Fruit fly (Drosophila melanogaster): ENCODE data around the gene escl.

The escl gene

DNA sequence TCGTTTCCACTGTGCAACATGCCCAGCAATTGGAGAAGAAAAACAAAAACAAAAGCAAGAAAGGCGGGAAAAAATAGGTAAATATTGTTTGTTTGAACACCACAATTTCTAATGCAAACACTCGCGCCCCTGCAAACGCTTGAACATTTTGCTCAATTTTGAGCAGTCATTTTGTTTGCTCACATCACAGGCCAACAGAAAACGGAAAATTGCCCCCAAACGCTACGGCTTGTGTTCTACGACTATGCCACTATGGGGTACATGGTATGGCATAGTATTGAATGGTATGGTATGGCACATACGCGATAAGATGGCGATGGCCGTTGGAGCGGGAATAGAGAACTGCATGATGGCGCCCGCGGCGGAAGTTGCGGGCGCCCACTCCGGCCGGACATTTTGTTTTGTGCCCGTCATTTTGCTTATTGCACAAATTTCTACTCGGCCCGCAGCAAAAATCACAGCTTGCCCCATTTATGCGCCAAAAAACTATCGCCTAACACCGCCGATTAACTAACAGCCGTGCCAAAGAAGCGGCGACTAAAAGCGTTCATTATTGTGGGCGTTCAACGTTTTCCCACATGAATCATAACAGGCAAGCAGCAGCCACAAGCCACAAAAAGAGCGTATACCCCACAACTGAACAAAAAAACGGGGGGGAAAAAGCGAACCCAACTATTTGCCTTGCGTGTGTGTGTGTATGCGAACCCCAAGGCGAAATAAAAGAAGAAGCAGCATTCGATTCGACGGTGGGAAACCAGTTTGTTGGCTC is 13.7 kb downstream of the escl start (continued):
- TF ChIP-seq grn (GFP tag; optimal IDR thresholded peaks at IDR 0.05) (peak; percentile 6), CG9817 (tag; optimal IDR thresholded peaks at IDR 0.05) (peak; percentile 12), CkIIα-i1 (GFP tag; IDR thresholded peaks at IDR 0.05) (no peak), zf30C (GFP tag; optimal IDR thresholded peaks at IDR 0.05) (no peak), disco-r (GFP tag; optimal IDR thresholded peaks at IDR 0.05) (peak; percentile 2), kay (GFP tag; optimal IDR thresholded peaks at IDR 0.05) (peak; percentile 20), ap (GFP tag; IDR thresholded peaks at IDR 0.05) (no peak), Fer1 (GFP tag; optimal IDR thresholded peaks at IDR 0.05) (peak; percentile 80), CG12104 (GFP tag; optimal IDR thresholded peaks at IDR 0.05) (peak; percentile 62), Med (GFP tag) (peak; percentile 93), CG7357 (GFP tag; IDR thresholded peaks at IDR 0.05) (0 out of 3 replicates have a peak, but pooled peaks have one; percentile 7), CG7372 (GFP tag; IDR thresholded peaks at IDR 0.05) (no peak), CG9797 (GFP tag; optimal IDR thresholded peaks at IDR 0.05) (no peak), CG18476 (GFP tag; optimal IDR thresholded peaks at IDR 0.05) (no peak), abd-A (tag; optimal IDR thresholded peaks at IDR 0.05) (peak; percentile 97), corto (GFP tag; optimal IDR thresholded peaks at IDR 0.05) (no peak), Sry-δ (GFP tag; optimal IDR thresholded peaks at IDR 0.05) (no peak), CG15514 (GFP tag; optimal IDR thresholded peaks at IDR 0.05) (peak; percentile 29), CG11456 (GFP tag; IDR thresholded peaks at IDR 0.05) (no peak), Sin3A (optimal IDR thresholded peaks at IDR 0.05) (no peak), CG4820 (GFP tag; optimal IDR thresholded peaks at IDR 0.05) (peak; percentile 13), CG18599 (GFP tag; optimal IDR thresholded peaks at IDR 0.05) (peak; percentile 82), CrebB (tag; optimal IDR thresholded peaks at IDR 0.05) (peak; percentile 85), Chrac-16 (GFP tag; optimal IDR thresholded peaks at IDR 0.05) (no peak), Atf-2 (GFP tag; optimal IDR thresholded peaks at IDR 0.05) (peak; percentile 5), ems (GFP tag; optimal IDR thresholded peaks at IDR 0.05) (peak; percentile 19), CG15073 (GFP tag; optimal IDR thresholded peaks at IDR 0.05) (no peak), HHEX (GFP tag; optimal IDR thresholded peaks at IDR 0.05) (peak; percentile 79), Sox102F (GFP tag; optimal IDR thresholded peaks at IDR 0.05) (peak; percentile 68), slou (GFP tag; optimal IDR thresholded peaks at IDR 0.05) (no peak), bigmax (GFP tag; optimal IDR thresholded peaks at IDR 0.05) (peak; percentile 50), CG3163 (GFP tag; optimal IDR thresholded peaks at IDR 0.05) (no peak), CG11696 (GFP tag; IDR thresholded peaks at IDR 0.05) (no peak), ara (GFP tag; IDR thresholded peaks at IDR 0.05) (no peak), Side (GFP tag; optimal IDR thresholded peaks at IDR 0.05) (peak; percentile 63), sob (GFP tag; IDR thresholded peaks at IDR 0.05) (no peak), CG2120 (GFP tag; optimal IDR thresholded peaks at IDR 0.05) (peak; percentile 47), Nf-YC (tag; optimal IDR thresholded peaks at IDR 0.05) (no peak), lab (GFP tag; optimal IDR thresholded peaks at IDR 0.05) (peak; percentile 81), dati (GFP tag; IDR thresholded peaks at IDR 0.05) (no peak), gsb-n (tag; optimal IDR thresholded peaks at IDR 0.05) (peak; percentile 66), insv (GFP tag; optimal IDR thresholded peaks at IDR 0.05) (no peak), Hr51 (GFP tag; optimal IDR thresholded peaks at IDR 0.05) (peak in 1 of 2 experiments; percentile 15), Antp (GFP tag; optimal IDR thresholded peaks at IDR 0.05) (peak; percentile 33), Meics (GFP tag; optimal IDR thresholded peaks at IDR 0.05) (peak; percentile 60), nom (GFP tag; optimal IDR thresholded peaks at IDR 0.05) (no peak), CG14441 (GFP tag; IDR thresholded peaks at IDR 0.05) (no peak), CG6254 (GFP tag; optimal IDR thresholded peaks at IDR 0.05) (peak; percentile 58), CoRest (tag; optimal IDR thresholded peaks at IDR 0.05) (peak; percentile 50), E2f1 (GFP tag; IDR thresholded peaks at IDR 0.05) (no peak)

Measured in whole organism, embryonic.